Fruit fly (Drosophila melanogaster) whole organism, embryonic: ENCODE data around the gene E23.

Experiments used
- CG10543 ChIP-seq: fragments of 200-800 bp; sonication (Bioruptor generic); optimal IDR thresholded peaks from 3 replicates; lab custom pipeline; 2017; ENCODE audit warnings: missing biosample characterization, mild to moderate bottlenecking, missing genetic modification characterization, moderate library complexity
- CG11093 ChIP-seq: fragments of 200-800 bp; sonication (Bioruptor generic); IDR thresholded peaks from 3 replicates; pipeline ENCODE4 v1.3.6; 2022; ENCODE audit warnings: missing biosample characterization, missing genetic modification characterization
- CG13775 ChIP-seq: fragments of 200-800 bp; sonication (Bioruptor generic); optimal IDR thresholded peaks from 3 replicates; lab custom pipeline; 2017; ENCODE audit warnings: missing biosample characterization, mild to moderate bottlenecking, missing genetic modification characterization
- CG33557 ChIP-seq: fragments of 200-800 bp; sonication (Bioruptor generic); optimal IDR thresholded peaks from 2 replicates; lab custom pipeline; 2019; ENCODE audit warnings: missing biosample characterization, mild to moderate bottlenecking, missing genetic modification characterization, moderate library complexity
- Poxn ChIP-seq: fragments of 200-800 bp; sonication (Bioruptor generic); IDR thresholded peaks from 2 replicates; pipeline ENCODE4 v1.3.6; 2022; ENCODE audit warnings: missing biosample characterization, missing genetic modification characterization

DNA sequence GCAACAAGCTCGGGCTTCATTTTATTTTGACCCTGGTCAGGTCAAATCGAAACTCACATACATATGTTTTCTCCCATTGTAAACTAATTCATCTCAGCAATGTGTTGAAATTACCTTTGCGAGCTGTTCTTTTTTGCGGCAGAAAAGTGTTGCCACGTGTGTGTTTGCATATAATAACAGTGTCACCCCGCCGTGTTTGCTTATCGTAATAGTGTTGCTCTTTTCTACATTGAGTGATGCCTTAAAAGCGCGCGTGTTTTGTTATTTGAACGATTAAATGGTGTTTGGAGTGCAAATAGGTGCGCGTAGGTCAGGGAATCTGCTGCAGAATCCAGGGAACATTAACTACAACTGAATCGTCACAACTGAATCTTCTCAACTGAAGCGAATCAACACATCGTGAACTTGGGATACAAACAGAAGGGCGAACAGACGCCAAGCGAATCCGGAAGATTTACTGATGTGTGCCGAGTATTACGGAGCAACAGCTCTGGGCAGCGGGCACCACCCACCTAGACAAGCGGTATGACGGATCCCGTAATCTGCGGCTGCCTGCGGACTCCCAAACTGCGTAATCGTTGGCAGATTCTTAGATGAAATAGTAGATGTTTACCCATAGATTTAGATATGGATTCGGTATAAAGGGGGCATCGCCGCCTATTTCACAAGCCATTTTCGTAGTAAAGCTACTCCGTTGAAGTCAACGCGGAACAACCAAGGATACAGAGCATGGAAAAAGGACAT, 45.9 kb downstream of the E23 start, which contains the start of gene CG15406:
- TF ChIP-seq Poxn (GFP tag; lab: Robert Waterston, UW) (no peak), CG10543 (GFP tag; lab: Kevin White, UChicago) (no peak), CG33557 (GFP tag; lab: Kevin White, UChicago) (no peak), CG11093 (GFP tag; lab: Robert Waterston, UW) (no peak), CG13775 (GFP tag; lab: Kevin White, UChicago) (no peak)
